Worm (Caenorhabditis elegans) whole organism, L1 larva: ENCODE measurements around the gene ctsa-2.

Experiments used
- C34B4.2 ChIP-seq: sonication (generic microtip); optimal IDR thresholded peaks from 2 replicates; lab custom pipeline; 2017; ENCODE audit warnings: mild to moderate bottlenecking, missing genetic modification characterization, missing compliant biosample characterization
- aha-1 ChIP-seq: fragments of 150-350 bp; optimal IDR thresholded peaks from 2 replicates; lab custom pipeline; 2014; ENCODE audit warnings: missing biosample characterization, missing genetic modification characterization
- lin-39 ChIP-seq: fragments of 150-350 bp; optimal IDR thresholded peaks from 2 replicates; lab custom pipeline; 2014; ENCODE audit warnings: missing biosample characterization, missing genetic modification reagents, missing genetic modification characterization
- nhr-237 ChIP-seq: fragments of 150-350 bp; optimal IDR thresholded peaks from 2 replicates; lab custom pipeline; 2014; ENCODE audit warnings: missing biosample characterization, missing genetic modification characterization
- nhr-84 ChIP-seq: sonication (generic microtip); optimal IDR thresholded peaks from 2 replicates; lab custom pipeline; 2017; ENCODE audit warnings: missing biosample characterization, missing genetic modification characterization
- snpc-4 ChIP-seq: fragments of 150-350 bp; optimal IDR thresholded peaks from 2 replicates; lab custom pipeline; 2014; ENCODE audit warnings: missing biosample characterization, missing genetic modification characterization
- zip-4 ChIP-seq: fragments of 200-800 bp; sonication (Bioruptor generic); optimal IDR thresholded peaks from 2 replicates; lab custom pipeline; 2018; ENCODE audit warnings: mild to moderate bottlenecking, missing genetic modification characterization, moderate library complexity, missing compliant biosample characterization
- ztf-11 ChIP-seq, 2 experiments: sonication (generic microtip); optimal IDR thresholded peaks; 2 replicates each; lab custom pipeline; 2016 to 2017; ENCODE audit warnings: missing genetic modification characterization in 2 of 2, missing biosample characterization in 1 of 2, missing compliant biosample characterization in 1 of 2

ce11 chrX:6408286-6408685 lies 22.1 kb downstream of the ctsa-2 start:
- TF ChIP-seq lin-39 (tag; lab: Kevin White, UChicago) (no peak), nhr-84 (no peak), C34B4.2 (tag; lab: Kevin White, UChicago) (no peak), nhr-237 (tag; lab: Kevin White, UChicago) (no peak), snpc-4 (tag; lab: Kevin White, UChicago) (no peak), aha-1 (tag; lab: Kevin White, UChicago) (no peak), zip-4 (GFP tag; lab: Kevin White, UChicago) (no peak), ztf-11 (tag; optimal IDR thresholded peaks at IDR 0.05; lab: Kevin White, UChicago) (no peak)
